Fruit fly (Drosophila melanogaster): ENCODE results near the gene Tdh.

Tdh gene

dm6 chr3L:20509121-20509934 is 42.6 kb downstream of the Tdh start (continued):
- TF ChIP-seq Bdp1 (GFP tag; optimal IDR thresholded peaks at IDR 0.05): peak; percentile 64
- peak; percentile 31 for TF ChIP-seq CG18011 (GFP tag; optimal IDR thresholded peaks at IDR 0.05)
- TF ChIP-seq CG13296 (GFP tag; optimal IDR thresholded peaks at IDR 0.05): peak; percentile 84
- TF ChIP-seq Camta (GFP tag; optimal IDR thresholded peaks at IDR 0.05): peak; percentile 63
- no peak for TF ChIP-seq CG4617 (GFP tag; optimal IDR thresholded peaks at IDR 0.05; ENCODE audit: borderline replicate concordance)
- TF ChIP-seq da (GFP tag; optimal IDR thresholded peaks at IDR 0.05): no peak
- peak; percentile 45 for TF ChIP-seq Mes4 (GFP tag; optimal IDR thresholded peaks at IDR 0.05)
- TF ChIP-seq amos (GFP tag; IDR thresholded peaks at IDR 0.05; ENCODE audit: partially characterized antibody): no peak
- no peak for TF ChIP-seq Gsc (GFP tag; IDR thresholded peaks at IDR 0.05)
- TF ChIP-seq cwo (GFP tag; optimal IDR thresholded peaks at IDR 0.05): peak; percentile 96
- TF ChIP-seq al (GFP tag; IDR thresholded peaks at IDR 0.05): peak; percentile 53
- no peak for TF ChIP-seq Scr (GFP tag; IDR thresholded peaks at IDR 0.05; ENCODE audit: partially characterized antibody)
- TF ChIP-seq HLH3B (GFP tag; IDR thresholded peaks at IDR 0.05): no peak
- TF ChIP-seq sob (GFP tag; IDR thresholded peaks at IDR 0.05): peak; percentile 39; the same call in 1 of the 2 replicates
- no peak for TF ChIP-seq sc (optimal IDR thresholded peaks at IDR 0.05)
- TF ChIP-seq sc (GFP tag; optimal IDR thresholded peaks at IDR 0.05): peak; percentile 61
- TF ChIP-seq CG10959 (GFP tag; IDR thresholded peaks at IDR 0.05): no peak
- peak; percentile 70 for TF ChIP-seq CG17359 (tag; optimal IDR thresholded peaks at IDR 0.05)
- TF ChIP-seq Sox102F (GFP tag; optimal IDR thresholded peaks at IDR 0.05): peak; percentile 72
- peak; percentile 69 for TF ChIP-seq CG6683 (GFP tag; optimal IDR thresholded peaks at IDR 0.05)
- no peak for TF ChIP-seq CG14965 (GFP tag; optimal IDR thresholded peaks at IDR 0.05; ENCODE audit: borderline replicate concordance)
- no peak for TF ChIP-seq fru (optimal IDR thresholded peaks at IDR 0.05)
- no peak for TF ChIP-seq CG1832 (GFP tag; optimal IDR thresholded peaks at IDR 0.05)
- TF ChIP-seq tio (GFP tag; optimal IDR thresholded peaks at IDR 0.05): peak; percentile 75
- TF ChIP-seq NK7.1 (GFP tag; optimal IDR thresholded peaks at IDR 0.05): peak; percentile 41
- peak; percentile 60 for TF ChIP-seq Ets65A (GFP tag)
- TF ChIP-seq Abd-B (GFP tag; optimal IDR thresholded peaks at IDR 0.05): peak; percentile 64
- TF ChIP-seq crc (GFP tag; optimal IDR thresholded peaks at IDR 0.05): peak; percentile 47
- TF ChIP-seq CG16815 (GFP tag; optimal IDR thresholded peaks at IDR 0.05): peak; percentile 80
- no peak for TF ChIP-seq CG12769 (tag; optimal IDR thresholded peaks at IDR 0.05)
- peak; percentile 37 for TF ChIP-seq CG2202 (tag; optimal IDR thresholded peaks at IDR 0.05)
- peak; percentile 19; the same call in 1 of the 2 replicates for TF ChIP-seq NFAT (GFP tag; IDR thresholded peaks at IDR 0.05)
- TF ChIP-seq Ravus (GFP tag; IDR thresholded peaks at IDR 0.05): no peak
- no peak for TF ChIP-seq HLH4C (GFP tag; IDR thresholded peaks at IDR 0.05; ENCODE audit: partially characterized antibody)
- no peak for TF ChIP-seq dan (GFP tag; IDR thresholded peaks at IDR 0.05)
- peak; percentile 74 for TF ChIP-seq zfh2 (GFP tag; optimal IDR thresholded peaks at IDR 0.05)
- no peak for TF ChIP-seq inv (GFP tag; IDR thresholded peaks at IDR 0.05; ENCODE audit: partially characterized antibody)
- no peak for TF ChIP-seq dati (GFP tag; IDR thresholded peaks at IDR 0.05)
- TF ChIP-seq lov (optimal IDR thresholded peaks at IDR 0.05): no peak
- TF ChIP-seq lov (GFP tag; IDR thresholded peaks at IDR 0.05): no peak
- peak; percentile 35 for TF ChIP-seq eyg (GFP tag; optimal IDR thresholded peaks at IDR 0.05)
- peak; percentile 41; the same call in 1 of the 2 replicates for TF ChIP-seq Drgx (GFP tag; IDR thresholded peaks at IDR 0.05)
- TF ChIP-seq Sin3A (optimal IDR thresholded peaks at IDR 0.05): no peak
- TF ChIP-seq mirr (GFP tag; optimal IDR thresholded peaks at IDR 0.05): no peak
- TF ChIP-seq cad (GFP tag; optimal IDR thresholded peaks at IDR 0.05): no peak
- peak; percentile 39 for TF ChIP-seq Sry-δ (GFP tag; optimal IDR thresholded peaks at IDR 0.05)
- peak; percentile 57 to 67 for TF ChIP-seq chif (GFP tag; optimal IDR thresholded peaks at IDR 0.05)
- TF ChIP-seq Opbp (GFP tag; IDR thresholded peaks at IDR 0.05; ENCODE audit: partially characterized antibody): no peak
- peak; percentile 65 for TF ChIP-seq Blimp-1 (GFP tag; optimal IDR thresholded peaks at IDR 0.05)
- TF ChIP-seq wor (GFP tag; IDR thresholded peaks at IDR 0.05): no peak
